Fruit fly (Drosophila melanogaster): ENCODE data around the gene Jwa.

The Jwa gene

DNA sequence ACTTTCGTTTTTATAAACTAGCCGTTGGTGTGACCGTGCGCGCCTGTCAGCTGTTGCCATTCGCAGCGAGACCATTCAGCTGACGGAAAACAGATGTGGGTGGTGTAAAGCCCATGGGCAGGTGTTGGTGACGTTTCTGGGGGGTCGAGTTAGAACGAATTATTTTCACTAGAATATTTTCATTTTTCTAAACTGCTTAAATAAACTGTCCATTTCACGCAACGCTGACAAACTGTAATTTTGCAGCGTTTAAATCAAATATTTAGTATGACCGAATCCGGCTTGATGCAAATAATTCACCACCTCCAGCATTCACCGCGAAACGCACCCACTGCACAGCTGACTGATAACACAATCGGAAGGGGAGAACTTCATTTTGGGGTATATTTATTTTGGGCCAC, 10.1 kb downstream of the Jwa start, which contains the start of the genes CG10383 and CG10338 (continued):
- TF ChIP-seq CG15514 (GFP tag; optimal IDR thresholded peaks at IDR 0.05) (peak; percentile 84), Atf-2 (GFP tag; optimal IDR thresholded peaks at IDR 0.05) (peak; percentile 91), TFAM (GFP tag; optimal IDR thresholded peaks at IDR 0.05) (no peak), CG1024 (GFP tag; IDR thresholded peaks at IDR 0.05) (peak; percentile 83), CG15479 (GFP tag; optimal IDR thresholded peaks at IDR 0.05) (no peak), klu (GFP tag; IDR thresholded peaks at IDR 0.05) (peak; percentile 94), maf-S (GFP tag; optimal IDR thresholded peaks at IDR 0.05) (peak; percentile 88), pnt (GFP tag; optimal IDR thresholded peaks at IDR 0.05) (peak; percentile 87), nerfin-1 (tag; optimal IDR thresholded peaks at IDR 0.05) (peak; percentile 57), Hsf (GFP tag; optimal IDR thresholded peaks at IDR 0.05) (peak; percentile 90), shn (GFP tag; optimal IDR thresholded peaks at IDR 0.05) (peak; percentile 92), NK7.1 (GFP tag; optimal IDR thresholded peaks at IDR 0.05) (peak; percentile 73), Spps (tag; optimal IDR thresholded peaks at IDR 0.05) (peak; percentile 37), CG12744 (GFP tag; optimal IDR thresholded peaks at IDR 0.05) (peak; percentile 76), yki (optimal IDR thresholded peaks at IDR 0.05) (peak; percentile 76), Stat92E (GFP tag; optimal IDR thresholded peaks at IDR 0.05) (peak in 1 of 3 experiments; percentile 75), seq (GFP tag; IDR thresholded peaks at IDR 0.05) (peak; percentile 84), fru (optimal IDR thresholded peaks at IDR 0.05) (no peak), Dip2 (GFP tag; IDR thresholded peaks at IDR 0.05) (no peak), ase (GFP tag; IDR thresholded peaks at IDR 0.05) (peak; percentile 86), pfk (GFP tag; optimal IDR thresholded peaks at IDR 0.05) (no peak), hth (optimal IDR thresholded peaks at IDR 0.05) (no peak), ab (GFP tag; optimal IDR thresholded peaks at IDR 0.05) (peak; percentile 15), CG31388 (GFP tag; optimal IDR thresholded peaks at IDR 0.05) (peak; percentile 46), CG12071 (GFP tag; optimal IDR thresholded peaks at IDR 0.05) (peak; percentile 58), CG6791 (GFP tag; IDR thresholded peaks at IDR 0.05; ENCODE audit: partially characterized antibody) (no peak), gcm2 (GFP tag; optimal IDR thresholded peaks at IDR 0.05) (peak; percentile 71), CG2889 (GFP tag; IDR thresholded peaks at IDR 0.05) (peak; percentile 83), Vsx1 (GFP tag; optimal IDR thresholded peaks at IDR 0.05) (peak; percentile 60), lov (optimal IDR thresholded peaks at IDR 0.05) (no peak), lov (GFP tag; IDR thresholded peaks at IDR 0.05) (peak; percentile 82), chm (GFP tag; IDR thresholded peaks at IDR 0.05) (peak; percentile 89), Fer3 (tag; optimal IDR thresholded peaks at IDR 0.05) (peak; percentile 72), CG30403 (GFP tag; optimal IDR thresholded peaks at IDR 0.05) (peak; percentile 87), Hr39 (optimal IDR thresholded peaks at IDR 0.05) (no peak), Six4 (GFP tag; optimal IDR thresholded peaks at IDR 0.05) (peak; percentile 75), dmrt99B (tag; optimal IDR thresholded peaks at IDR 0.05) (peak; percentile 72), CG9876 (GFP tag; optimal IDR thresholded peaks at IDR 0.05) (peak; percentile 86), CG7271 (tag; optimal IDR thresholded peaks at IDR 0.05) (peak; percentile 53), tup (GFP tag; optimal IDR thresholded peaks at IDR 0.05) (peak; percentile 73), Bgb (GFP tag; IDR thresholded peaks at IDR 0.05; ENCODE audit: partially characterized antibody) (no peak), CG6175 (GFP tag; IDR thresholded peaks at IDR 0.05) (peak; percentile 79; the same call in 2 of the 3 replicates), CG9817 (tag; optimal IDR thresholded peaks at IDR 0.05) (peak; percentile 78), knrl (GFP tag; IDR thresholded peaks at IDR 0.05; ENCODE audit: partially characterized antibody) (0 out of 3 replicates have a peak, but pooled peaks have one; percentile 37), Mrtf (GFP tag; IDR thresholded peaks at IDR 0.05) (peak; percentile 83), trh (GFP tag; optimal IDR thresholded peaks at IDR 0.05) (peak; percentile 61), aop (GFP tag; IDR thresholded peaks at IDR 0.05) (peak; percentile 69; the same call in 1 of the 2 replicates), kah (GFP tag; optimal IDR thresholded peaks at IDR 0.05) (peak; percentile 13), CG17568 (GFP tag; optimal IDR thresholded peaks at IDR 0.05) (peak; percentile 64), ap (GFP tag; IDR thresholded peaks at IDR 0.05) (peak; percentile 74), Jarid2 (GFP tag; optimal IDR thresholded peaks at IDR 0.05) (peak; percentile 46), CG9727 (GFP tag; optimal IDR thresholded peaks at IDR 0.05) (peak; percentile 80)

Measured in whole organism, embryonic.